Worm (Caenorhabditis elegans) whole organism, L3 larva: Measurements from ENCODE around the gene Y51B9A.14.

ENCODE experiments used
- ama-1 ChIP-seq: fragments of 150-350 bp; optimal IDR thresholded peaks from 2 replicates; lab custom pipeline; 2018
- mdl-1 ChIP-seq: fragments of 150-350 bp; optimal IDR thresholded peaks from 2 replicates; lab custom pipeline; 2014; ENCODE audit warnings: missing biosample characterization, missing genetic modification characterization
- nhr-12 ChIP-seq: fragments of 150-350 bp; optimal IDR thresholded peaks from 2 replicates; lab custom pipeline; 2014; ENCODE audit warnings: missing biosample characterization, missing genetic modification characterization
- unc-62 ChIP-seq: fragments of 150-350 bp; sonication (generic microtip); optimal IDR thresholded peaks from 4 replicates; lab custom pipeline; 2014; ENCODE audit warnings: missing biosample characterization, missing genetic modification reagents, missing genetic modification characterization

DNA sequence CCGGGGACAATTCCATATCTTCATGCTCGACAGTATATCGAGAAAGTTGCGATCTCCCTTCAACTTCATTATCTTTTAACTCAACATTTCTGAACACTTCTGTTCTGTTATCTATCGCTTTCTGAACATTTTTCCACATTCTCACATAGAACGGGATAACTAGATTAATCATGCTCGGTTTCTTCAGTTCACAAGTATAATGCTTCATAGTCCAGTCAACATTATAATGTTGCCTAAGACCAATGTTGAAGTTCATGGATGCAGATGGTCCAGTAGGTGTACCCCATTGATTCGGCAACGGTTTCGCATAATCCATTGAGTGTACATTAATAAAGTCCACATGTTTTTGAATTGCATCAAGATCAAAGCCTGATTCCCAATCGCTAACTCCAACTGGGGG lies 40.6 kb upstream of the Y51B9A.14 start:
- TF ChIP-seq unc-62 (GFP tag; lab: Kevin White, UChicago) (no peak), nhr-12 (no peak), ama-1 (lab: Kevin White, UChicago) (no peak), mdl-1 (tag; lab: Kevin White, UChicago) (no peak)
